Worm (Caenorhabditis elegans) whole organism, L4 larva: ENCODE measurements around the gene jmjd-4.

Experiments
- R02D3.7 ChIP-seq: fragments of 150-350 bp; sonication (generic microtip); optimal IDR thresholded peaks from 3 replicates; lab custom pipeline; 2014; ENCODE audit warnings: missing biosample characterization, missing genetic modification characterization
- T26A8.4 ChIP-seq: fragments of 200-800 bp; sonication (Bioruptor generic); IDR thresholded peaks from 2 replicates; pipeline ENCODE4 v1.3.6; 2022; ENCODE audit warnings: missing genetic modification characterization, missing compliant biosample characterization
- aha-1 ChIP-seq: fragments of 150-350 bp; peaks from one replicate; lab custom pipeline; 2014; ENCODE audit warnings: missing biosample characterization, missing genetic modification characterization
- aly-2 ChIP-seq: sonication (generic microtip); optimal IDR thresholded peaks from 2 replicates; lab custom pipeline; 2018; ENCODE audit warnings: missing biosample characterization, missing genetic modification characterization
- ama-1 ChIP-seq: fragments of 150-350 bp; optimal IDR thresholded peaks from 2 replicates; lab custom pipeline; 2014; ENCODE audit warnings: inconsistent platforms, mixed read lengths
- arid-1 ChIP-seq: fragments of 200-800 bp; sonication (Bioruptor generic); conservative IDR thresholded peaks from 2 replicates; pipeline ENCODE4 v1.3.6; 2022; ENCODE audit warnings: missing genetic modification reagents, missing genetic modification characterization, missing compliant biosample characterization
- ceh-44 ChIP-seq: fragments of 200-800 bp; sonication (Bioruptor generic); IDR thresholded peaks from 2 replicates; pipeline ENCODE4 v1.3.6; 2022; ENCODE audit warnings: missing genetic modification reagents, missing genetic modification characterization, missing compliant biosample characterization
- ceh-82 ChIP-seq: sonication (generic microtip); optimal IDR thresholded peaks from 2 replicates; lab custom pipeline; 2017; ENCODE audit warnings: missing biosample characterization, missing genetic modification characterization
- daf-12 ChIP-seq: fragments of 150-350 bp; optimal IDR thresholded peaks from 2 replicates; lab custom pipeline; 2014; ENCODE audit warnings: missing biosample characterization, missing genetic modification reagents, missing genetic modification characterization
- daf-16 ChIP-seq, 3 experiments: sonication (generic microtip); optimal IDR thresholded peaks; 2 replicates each; lab custom pipeline; 2016 to 2017; ENCODE audit warnings: missing genetic modification characterization in 3 of 3, missing genetic modification reagents in 3 of 3, mild to moderate bottlenecking in 2 of 3, missing compliant biosample characterization in 2 of 3, missing biosample characterization in 1 of 3, moderate library complexity in 1 of 3
- daf-19 ChIP-seq: fragments of 200-800 bp; sonication (Bioruptor generic); conservative IDR thresholded peaks from 2 replicates; pipeline ENCODE4 v1.3.6; 2022; ENCODE audit warnings: missing genetic modification characterization, missing compliant biosample characterization
- daf-8 ChIP-seq: fragments of 200-800 bp; sonication (Bioruptor generic); IDR thresholded peaks from 2 replicates; pipeline ENCODE4 v1.3.6; 2022; ENCODE audit warnings: missing genetic modification characterization, missing compliant biosample characterization
- dmd-9 ChIP-seq: fragments of 200-800 bp; sonication (Bioruptor generic); IDR thresholded peaks from 2 replicates; pipeline ENCODE4 v1.3.6; 2022; ENCODE audit warnings: missing genetic modification reagents, missing genetic modification characterization, missing compliant biosample characterization
- dve-1 ChIP-seq: sonication (generic microtip); optimal IDR thresholded peaks from 2 replicates; lab custom pipeline; 2017; ENCODE audit warnings: antibody characterized with exemption, mild to moderate bottlenecking, missing genetic modification characterization, missing compliant biosample characterization; ENCODE audit not compliant: insufficient read depth
- egl-43 ChIP-seq: fragments of 200-800 bp; sonication (Bioruptor generic); IDR thresholded peaks from 2 replicates; pipeline ENCODE4 v1.3.6; 2022; ENCODE audit warnings: missing genetic modification reagents, missing genetic modification characterization, missing compliant biosample characterization
- fkh-10 ChIP-seq: fragments of 150-350 bp; optimal IDR thresholded peaks from 2 replicates; lab custom pipeline; 2014; ENCODE audit warnings: missing biosample characterization, missing genetic modification reagents, missing genetic modification characterization
- gei-8 ChIP-seq: fragments of 200-800 bp; sonication (Bioruptor generic); optimal IDR thresholded peaks from 2 replicates; lab custom pipeline; 2018; ENCODE audit warnings: mild to moderate bottlenecking, missing genetic modification characterization, missing compliant biosample characterization
- hlh-11 ChIP-seq: fragments of 200-800 bp; sonication (Bioruptor generic); optimal IDR thresholded peaks from 2 replicates; lab custom pipeline; 2018; ENCODE audit warnings: mild to moderate bottlenecking, missing genetic modification characterization, missing compliant biosample characterization
- hlh-30 ChIP-seq: sonication (generic microtip); optimal IDR thresholded peaks from 2 replicates; lab custom pipeline; 2017; ENCODE audit warnings: antibody characterized with exemption, mild to moderate bottlenecking, missing genetic modification characterization, missing compliant biosample characterization; ENCODE audit not compliant: insufficient read depth
- jun-1 ChIP-seq: fragments of 150-350 bp; optimal IDR thresholded peaks from 2 replicates; lab custom pipeline; 2014; ENCODE audit warnings: missing biosample characterization, missing genetic modification reagents, missing genetic modification characterization
- lin-29 ChIP-seq: fragments of 200-800 bp; sonication (Bioruptor generic); IDR thresholded peaks from 2 replicates; pipeline ENCODE4 v1.3.6; 2022; ENCODE audit warnings: missing genetic modification reagents, missing genetic modification characterization, missing compliant biosample characterization
- lin-39 ChIP-seq: fragments of 150-350 bp; optimal IDR thresholded peaks from 2 replicates; lab custom pipeline; 2014; ENCODE audit warnings: missing biosample characterization, missing genetic modification reagents, missing genetic modification characterization
- lsy-2 ChIP-seq, 2 experiments: fragments of 150-350 bp in 1 of 2; sonication (generic microtip) in 1 of 2; optimal IDR thresholded peaks; 2 replicates each; lab custom pipeline; 2014 to 2017; ENCODE audit warnings: missing biosample characterization in 2 of 2, missing genetic modification characterization in 2 of 2
- madf-5 ChIP-seq, 2 experiments: fragments of 200-800 bp; sonication (Bioruptor generic); IDR thresholded peaks; 2 replicates each; pipeline ENCODE4 v1.3.6; 2022; ENCODE audit warnings: missing compliant biosample characterization in 2 of 2, missing genetic modification characterization in 2 of 2
- mdt-29 ChIP-seq: fragments of 200-800 bp; sonication (Bioruptor generic); IDR thresholded peaks from 2 replicates; pipeline ENCODE4 v1.3.6; 2022; ENCODE audit warnings: missing genetic modification reagents, missing genetic modification characterization, missing compliant biosample characterization
- mep-1 ChIP-seq: fragments of 150-350 bp; sonication (generic microtip); optimal IDR thresholded peaks from 3 replicates; lab custom pipeline; 2014; ENCODE audit warnings: missing biosample characterization, missing genetic modification characterization
- mxl-3 ChIP-seq: fragments of 200-800 bp; sonication (Bioruptor generic); optimal IDR thresholded peaks from 2 replicates; lab custom pipeline; 2018; ENCODE audit warnings: mild to moderate bottlenecking, missing genetic modification characterization, missing compliant biosample characterization
- nhr-10 ChIP-seq: fragments of 150-350 bp; optimal IDR thresholded peaks from 2 replicates; lab custom pipeline; 2014; ENCODE audit warnings: missing biosample characterization, missing genetic modification characterization
- nhr-11 ChIP-seq: fragments of 150-350 bp; optimal IDR thresholded peaks from 2 replicates; lab custom pipeline; 2014; ENCODE audit warnings: missing biosample characterization, missing genetic modification characterization
- nhr-111 ChIP-seq: fragments of 200-800 bp; sonication (Bioruptor generic); optimal IDR thresholded peaks from 2 replicates; lab custom pipeline; 2018; ENCODE audit warnings: mild to moderate bottlenecking, missing genetic modification characterization, missing compliant biosample characterization
- nhr-42 ChIP-seq: fragments of 200-800 bp; sonication (Bioruptor generic); IDR thresholded peaks from 2 replicates; pipeline ENCODE4 v1.3.6; 2022; ENCODE audit warnings: missing genetic modification characterization, missing compliant biosample characterization
- nhr-6 ChIP-seq: fragments of 150-350 bp; optimal IDR thresholded peaks from 2 replicates; lab custom pipeline; 2014; ENCODE audit warnings: missing biosample characterization, missing genetic modification characterization
- pha-4 ChIP-seq, 2 experiments: fragments of 150-350 bp in 1 of 2; fragments of 200-800 bp in 1 of 2; sonication (Bioruptor generic) in 1 of 2; IDR thresholded peaks in 1 of 2; optimal IDR thresholded peaks in 1 of 2; 2 replicates each; pipeline versions ENCODE4 v1.3.6 to Lab custom; 2014 to 2022; ENCODE audit warnings: missing genetic modification characterization in 2 of 2, missing genetic modification reagents in 2 of 2, missing biosample characterization in 1 of 2, missing compliant biosample characterization in 1 of 2
- php-3 ChIP-seq: fragments of 200-800 bp; sonication (Bioruptor generic); IDR thresholded peaks from 2 replicates; pipeline ENCODE4 v1.3.6; 2022; ENCODE audit warnings: missing genetic modification reagents, missing genetic modification characterization, missing compliant biosample characterization
- pqm-1 ChIP-seq: sonication (generic microtip); optimal IDR thresholded peaks from 2 replicates; lab custom pipeline; 2017; ENCODE audit warnings: missing biosample characterization, missing genetic modification characterization
- rbr-2 ChIP-seq: sonication (generic microtip); optimal IDR thresholded peaks from 2 replicates; lab custom pipeline; 2016; ENCODE audit warnings: missing genotype, missing genetic modification characterization, missing compliant biosample characterization
- saeg-2 ChIP-seq: fragments of 200-800 bp; sonication (Bioruptor generic); IDR thresholded peaks from 2 replicates; pipeline ENCODE4 v1.3.6; 2022; ENCODE audit warnings: missing genetic modification reagents, missing genetic modification characterization, missing compliant biosample characterization
- set-16 ChIP-seq: fragments of 200-800 bp; sonication (Bioruptor generic); IDR thresholded peaks from 2 replicates; pipeline ENCODE4 v1.3.6; 2022; ENCODE audit warnings: missing genetic modification reagents, missing genetic modification characterization, missing compliant biosample characterization
- snpc-1.2 ChIP-seq: fragments of 200-800 bp; sonication (Bioruptor generic); IDR thresholded peaks from 2 replicates; pipeline ENCODE4 v1.3.6; 2022; ENCODE audit warnings: missing genetic modification reagents, missing genetic modification characterization, missing compliant biosample characterization
- tag-97 ChIP-seq: fragments of 200-800 bp; sonication (Bioruptor generic); IDR thresholded peaks from 2 replicates; pipeline ENCODE4 v1.3.6; 2022; ENCODE audit warnings: missing genetic modification characterization, missing compliant biosample characterization
- tra-1 ChIP-seq: fragments of 200-800 bp; sonication (Bioruptor generic); IDR thresholded peaks from 2 replicates; pipeline ENCODE4 v1.3.6; 2022; ENCODE audit warnings: missing genetic modification reagents, missing genetic modification characterization, missing compliant biosample characterization
- unc-130 ChIP-seq: sonication (generic microtip); optimal IDR thresholded peaks from 2 replicates; lab custom pipeline; 2016; ENCODE audit warnings: missing genetic modification reagents, missing genetic modification characterization, missing compliant biosample characterization
- unc-62 ChIP-seq, 3 experiments: fragments of 150-350 bp in 1 of 3; sonication (generic microtip); optimal IDR thresholded peaks in 2 of 3; peaks in 1 of 3; 1 replicate in 1 of 3; 2 replicates in 2 of 3; lab custom pipeline; 2014 to 2017; ENCODE audit warnings: missing biosample characterization in 3 of 3, missing genetic modification characterization in 3 of 3, missing genetic modification reagents in 3 of 3, missing genotype in 1 of 3
- zfp-3 ChIP-seq: fragments of 200-800 bp; sonication (Bioruptor generic); conservative IDR thresholded peaks from 2 replicates; pipeline ENCODE4 v1.3.6; 2022; ENCODE audit warnings: missing genetic modification reagents, missing genetic modification characterization, missing compliant biosample characterization
- zip-11 ChIP-seq: fragments of 200-800 bp; sonication (Bioruptor generic); IDR thresholded peaks from 2 replicates; pipeline ENCODE4 v1.3.6; 2022; ENCODE audit warnings: missing genetic modification characterization, missing compliant biosample characterization
- ztf-11 ChIP-seq: fragments of 150-350 bp; optimal IDR thresholded peaks from 2 replicates; lab custom pipeline; 2014; ENCODE audit warnings: missing biosample characterization, missing genetic modification characterization
- ztf-7 ChIP-seq: fragments of 150-350 bp; optimal IDR thresholded peaks from 2 replicates; lab custom pipeline; 2014; ENCODE audit warnings: missing biosample characterization, missing genetic modification characterization

The jmjd-4 gene

DNA sequence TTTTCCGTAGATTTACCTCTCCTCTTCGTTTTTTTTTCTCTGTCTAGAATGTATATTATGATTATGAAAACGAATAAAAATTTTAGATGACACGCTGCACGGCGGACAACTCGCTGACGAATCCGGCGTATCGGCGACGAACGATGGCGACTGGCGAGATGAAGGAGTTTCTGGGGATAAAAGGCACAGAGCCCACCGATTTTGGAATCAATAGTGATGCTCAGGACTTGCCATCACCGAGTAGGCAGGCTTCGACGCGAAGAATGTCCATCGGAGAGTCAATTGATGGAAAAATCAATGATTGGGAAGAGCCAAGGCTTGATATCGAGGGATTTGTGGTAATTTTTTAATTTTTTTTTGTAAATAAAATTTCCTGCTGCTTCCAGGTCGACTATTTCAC lies 1.3 kb upstream of the jmjd-4 start, which contains the start of gene ced-9:
Gene ced-9, plus strand, starts transcription at position 87 of the 400 bp plus-strand sequence.
- peak; percentile 97 for TF ChIP-seq aha-1 (tag; lab: Kevin White, UChicago)
- no peak for TF ChIP-seq hlh-30 (tag; lab: Kevin White, UChicago)

DNA sequence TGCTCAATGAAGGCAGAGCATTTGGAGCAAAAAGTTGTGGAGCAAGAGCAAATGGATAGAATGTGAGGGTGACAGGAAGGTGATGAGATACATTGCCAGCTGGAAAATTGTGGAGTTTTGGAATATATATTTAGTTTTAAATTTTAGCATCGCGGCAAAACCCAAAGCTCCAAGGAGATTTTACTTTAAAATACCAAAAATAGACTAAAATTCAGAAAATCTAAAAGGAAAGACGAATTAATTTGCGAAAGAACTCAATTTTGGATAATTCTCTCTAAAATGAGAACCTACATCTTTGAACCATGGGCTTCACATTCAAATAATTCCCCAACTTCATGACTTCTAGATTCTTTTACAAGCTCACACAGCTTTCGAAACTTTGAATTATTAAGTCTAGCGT lies 1.3 kb downstream of the jmjd-4 start, which contains the start of gene T07C4.12:
Gene T07C4.12, minus strand, starts transcription at position 101 of the 400 bp plus-strand sequence.
- TF ChIP-seq lsy-2 (tag; optimal IDR thresholded peaks at IDR 0.05; lab: Kevin White, UChicago), result no peak
- TF ChIP-seq nhr-10, result no peak
- no peak for TF ChIP-seq daf-12 (tag; lab: Kevin White, UChicago)
- no peak for TF ChIP-seq T26A8.4 (GFP tag; lab: Robert Waterston, UW)
- no peak for TF ChIP-seq nhr-6
- no peak for TF ChIP-seq ztf-11 (tag; lab: Kevin White, UChicago)

DNA sequence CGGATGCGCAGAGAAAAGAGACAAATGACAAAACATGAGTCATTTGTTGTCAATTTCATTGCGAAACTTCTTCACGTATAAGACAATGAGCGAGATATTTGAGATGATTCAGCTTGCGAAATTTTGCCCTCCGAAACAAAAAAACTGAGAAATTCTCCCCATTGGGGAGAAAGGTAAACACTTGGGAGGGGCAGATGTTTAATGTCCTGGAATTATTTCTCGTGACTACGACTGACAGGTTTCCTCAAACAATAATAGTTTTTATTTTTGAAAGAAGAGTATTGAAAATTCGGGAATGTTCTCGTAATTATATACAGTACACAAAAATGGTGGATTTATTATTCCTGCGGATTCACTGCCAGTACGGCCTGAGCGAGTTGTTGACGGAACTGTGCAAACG lies 2.6 kb downstream of the jmjd-4 start:
- TF ChIP-seq pqm-1 (tag; lab: Kevin White, UChicago) (no peak), egl-43 (GFP tag; lab: Robert Waterston, UW) (no peak), arid-1 (GFP tag; lab: Robert Waterston, UW) (no peak), dve-1 (peak; percentile 26), nhr-6 (peak; percentile 15), hlh-11 (tag; lab: Kevin White, UChicago) (peak; percentile 29), ceh-44 (GFP tag; lab: Robert Waterston, UW) (no peak), ztf-7 (no peak), zip-11 (GFP tag; lab: Robert Waterston, UW) (no peak), unc-130 (no peak), jun-1 (tag; lab: Kevin White, UChicago) (no peak), zfp-3 (GFP tag; lab: Robert Waterston, UW) (no peak), lin-29 (GFP tag; lab: Robert Waterston, UW) (no peak), daf-16 (GFP tag; optimal IDR thresholded peaks at IDR 0.05; lab: Kevin White, UChicago) (no peak), daf-16 (tag; optimal IDR thresholded peaks at IDR 0.05; lab: Kevin White, UChicago) (peak; percentile 59), mdt-29 (GFP tag; lab: Robert Waterston, UW) (peak; percentile 17; the same call in 1 of the 2 replicates), nhr-11 (tag; lab: Kevin White, UChicago) (no peak), mxl-3 (GFP tag; lab: Kevin White, UChicago) (no peak), aly-2 (tag; lab: Kevin White, UChicago) (no peak), ceh-82 (tag; lab: Kevin White, UChicago) (no peak), nhr-10 (no peak), nhr-42 (GFP tag; lab: Robert Waterston, UW) (no peak), lin-39 (no peak), unc-62 (GFP tag; optimal IDR thresholded peaks at IDR 0.05 in 1 of 2; lab: Kevin White, UChicago) (no peak), unc-62 (tag; optimal IDR thresholded peaks at IDR 0.05; lab: Kevin White, UChicago) (no peak), saeg-2 (GFP tag; lab: Robert Waterston, UW) (no peak), php-3 (GFP tag; lab: Robert Waterston, UW) (no peak), ama-1 (lab: Kevin White, UChicago) (peak; percentile 42), madf-5 (GFP tag; IDR thresholded peaks at IDR 0.05; lab: Robert Waterston, UW) (no peak), daf-8 (no peak), set-16 (GFP tag; lab: Robert Waterston, UW) (no peak), tra-1 (no peak), nhr-111 (GFP tag; lab: Kevin White, UChicago) (no peak), snpc-1.2 (GFP tag; lab: Robert Waterston, UW) (no peak), mep-1 (peak; percentile 1), pha-4 (GFP tag; IDR thresholded peaks at IDR 0.05; lab: Robert Waterston, UW) (0 out of 2 replicates have a peak, but pooled peaks have one; percentile 32), pha-4 (tag; optimal IDR thresholded peaks at IDR 0.05; lab: Kevin White, UChicago) (peak; percentile 64), daf-19 (GFP tag; lab: Robert Waterston, UW) (no peak), tag-97 (GFP tag; lab: Robert Waterston, UW) (no peak), gei-8 (GFP tag; lab: Kevin White, UChicago) (no peak), rbr-2 (tag; lab: Kevin White, UChicago) (no peak), fkh-10 (GFP tag; lab: Kevin White, UChicago) (no peak), dmd-9 (GFP tag; lab: Robert Waterston, UW) (no peak), R02D3.7 (tag; lab: Kevin White, UChicago) (no peak), aha-1 (tag; lab: Kevin White, UChicago) (peak; percentile 31)
